Fruit fly (Drosophila melanogaster) whole organism, prepupa: Measurements from ENCODE around the gene CG10809.

ENCODE experiments used
- CG10631 ChIP-seq: fragments of 200-800 bp; sonication (Bioruptor generic); optimal IDR thresholded peaks from 2 replicates; lab custom pipeline; 2016; ENCODE audit warnings: missing biosample characterization, missing genetic modification characterization
- CG1621 ChIP-seq: fragments of 200-800 bp; sonication (Bioruptor generic); optimal IDR thresholded peaks from 3 replicates; lab custom pipeline; 2018; ENCODE audit warnings: missing biosample characterization, mild to moderate bottlenecking, missing genetic modification characterization
- CG16779 ChIP-seq: fragments of 200-800 bp; sonication (Bioruptor generic); optimal IDR thresholded peaks from 3 replicates; lab custom pipeline; 2017; ENCODE audit warnings: missing biosample characterization, mild to moderate bottlenecking, missing genetic modification characterization
- CG3919 ChIP-seq: fragments of 200-800 bp; sonication (Bioruptor generic); optimal IDR thresholded peaks from 3 replicates; lab custom pipeline; 2016; ENCODE audit warnings: missing biosample characterization, missing genetic modification characterization
- CG6276 ChIP-seq: fragments of 200-800 bp; sonication (Bioruptor generic); optimal IDR thresholded peaks from 2 replicates; lab custom pipeline; 2017; ENCODE audit warnings: missing biosample characterization, mild to moderate bottlenecking, missing genetic modification characterization
- CG6808 ChIP-seq: fragments of 200-800 bp; sonication (Bioruptor generic); optimal IDR thresholded peaks from 3 replicates; lab custom pipeline; 2017; ENCODE audit warnings: missing biosample characterization, missing genetic modification characterization, mild to moderate bottlenecking, moderate library complexity, missing genetic modification reagents
- Eip75B ChIP-seq: fragments of 200-800 bp; sonication (Bioruptor generic); optimal IDR thresholded peaks from 3 replicates; lab custom pipeline; 2016; ENCODE audit warnings: missing biosample characterization, missing genetic modification characterization
- Lpt ChIP-seq: fragments of 200-800 bp; sonication (Bioruptor generic); optimal IDR thresholded peaks from 3 replicates; lab custom pipeline; 2016; ENCODE audit warnings: missing biosample characterization, missing genetic modification characterization
- acj6 ChIP-seq: fragments of 200-800 bp; sonication (Bioruptor generic); optimal IDR thresholded peaks from 3 replicates; lab custom pipeline; 2016; ENCODE audit warnings: missing biosample characterization, missing genetic modification characterization
- dac ChIP-seq: fragments of 200-800 bp; sonication (Bioruptor generic); optimal IDR thresholded peaks from 2 replicates; lab custom pipeline; 2017; ENCODE audit warnings: missing biosample characterization, mild to moderate bottlenecking, missing genetic modification characterization
- esn ChIP-seq: fragments of 200-800 bp; sonication (Bioruptor generic); optimal IDR thresholded peaks from 2 replicates; lab custom pipeline; 2016; ENCODE audit warnings: missing biosample characterization, mild to moderate bottlenecking, missing genetic modification characterization, moderate library complexity
- fd59A ChIP-seq: fragments of 200-800 bp; sonication (Bioruptor generic); optimal IDR thresholded peaks from 2 replicates; lab custom pipeline; 2017; ENCODE audit warnings: missing biosample characterization, mild to moderate bottlenecking, missing genetic modification characterization, missing genetic modification reagents
- fd85E ChIP-seq: fragments of 200-800 bp; sonication (Bioruptor generic); optimal IDR thresholded peaks from 3 replicates; lab custom pipeline; 2016; ENCODE audit warnings: missing biosample characterization, missing genetic modification characterization

- no peak for TF ChIP-seq CG16779 (tag; lab: Kevin White, UChicago)
- no peak for TF ChIP-seq esn
- no peak for TF ChIP-seq dac (GFP tag; lab: Kevin White, UChicago)
- no peak for TF ChIP-seq acj6
- no peak for TF ChIP-seq Eip75B (GFP tag; lab: Kevin White, UChicago)
- no peak for TF ChIP-seq CG6276 (GFP tag; lab: Kevin White, UChicago)
- no peak for TF ChIP-seq CG10631 (GFP tag; lab: Kevin White, UChicago)
- TF ChIP-seq CG1621 = no peak
- TF ChIP-seq CG3919 (GFP tag; lab: Kevin White, UChicago) = no peak
- TF ChIP-seq Lpt (GFP tag; lab: Kevin White, UChicago) = no peak
- no peak for TF ChIP-seq fd59A (GFP tag; lab: Kevin White, UChicago)
- TF ChIP-seq fd85E (GFP tag; lab: Kevin White, UChicago) = no peak
- TF ChIP-seq CG6808 = no peak
Measured at dm6 chr3L:9842043-9842442, 17.6 kb downstream of the CG10809 start.
